Fruit fly (Drosophila melanogaster): Measurements from ENCODE around the gene bero.

DNA sequence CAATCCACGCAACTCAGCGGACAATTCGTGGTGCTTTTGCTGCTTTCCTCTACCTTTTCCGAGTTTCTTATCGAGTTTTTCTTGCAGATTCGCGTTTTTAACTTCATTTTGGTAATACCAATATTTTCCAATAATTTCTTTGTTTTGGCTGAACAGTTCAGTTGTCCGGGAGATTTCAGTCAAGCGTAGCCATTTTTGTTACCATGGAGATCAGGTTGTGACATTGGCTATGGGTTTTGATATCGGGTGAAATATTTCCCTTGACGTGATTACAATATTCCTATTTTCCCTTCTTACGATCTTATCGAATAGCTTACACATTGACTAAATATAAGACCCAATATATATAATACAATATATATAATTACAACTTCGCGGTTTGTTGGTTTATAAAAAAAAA, 23.0 kb upstream of the bero start, which contains the start of gene Oseg5:
- no peak for TF ChIP-seq Hnf4 (GFP tag; optimal IDR thresholded peaks at IDR 0.05)
- no peak for TF ChIP-seq CG32264 (GFP tag; optimal IDR thresholded peaks at IDR 0.05)
